Worm (Caenorhabditis elegans) whole organism, L3 larva: ENCODE measurements around the gene ztf-18.

Experiments used
- aly-2 ChIP-seq: fragments of 150-350 bp; optimal IDR thresholded peaks from 2 replicates; lab custom pipeline; 2014; ENCODE audit warnings: missing biosample characterization, missing genetic modification characterization
- elt-3 ChIP-seq, 3 experiments: fragments of 150-350 bp in 1 of 3; sonication (generic microtip) in 2 of 3; optimal IDR thresholded peaks; 2 replicates in 2 of 3; 4 replicates in 1 of 3; lab custom pipeline; 2014 to 2017; ENCODE audit warnings: missing biosample characterization in 3 of 3, missing genetic modification characterization in 3 of 3
- fkh-10 ChIP-seq: sonication (generic microtip); optimal IDR thresholded peaks from 2 replicates; lab custom pipeline; 2017; ENCODE audit warnings: missing biosample characterization, missing genetic modification reagents, missing genetic modification characterization
- nhr-12 ChIP-seq: fragments of 150-350 bp; optimal IDR thresholded peaks from 2 replicates; lab custom pipeline; 2014; ENCODE audit warnings: missing biosample characterization, missing genetic modification characterization
- nhr-237 ChIP-seq: fragments of 150-350 bp; optimal IDR thresholded peaks from 2 replicates; lab custom pipeline; 2014; ENCODE audit warnings: missing biosample characterization, missing genetic modification characterization
- nhr-77 ChIP-seq: fragments of 150-350 bp; optimal IDR thresholded peaks from 2 replicates; lab custom pipeline; 2014; ENCODE audit warnings: missing biosample characterization, missing genetic modification characterization
- skn-1 ChIP-seq: fragments of 150-350 bp; optimal IDR thresholded peaks from 2 replicates; lab custom pipeline; 2014; ENCODE audit warnings: missing biosample characterization, missing genetic modification characterization
- snpc-4 ChIP-seq: fragments of 150-350 bp; optimal IDR thresholded peaks from 2 replicates; lab custom pipeline; 2014; ENCODE audit warnings: missing biosample characterization, missing genetic modification characterization
- tbx-2 ChIP-seq: sonication (generic microtip); optimal IDR thresholded peaks from 2 replicates; lab custom pipeline; 2016; ENCODE audit warnings: mild to moderate bottlenecking, missing genetic modification characterization, missing compliant biosample characterization
- unc-39 ChIP-seq: sonication (generic microtip); optimal IDR thresholded peaks from 4 replicates; lab custom pipeline; 2017; ENCODE audit warnings: missing biosample characterization, missing genetic modification characterization
- unc-62 ChIP-seq: fragments of 150-350 bp; sonication (generic microtip); optimal IDR thresholded peaks from 4 replicates; lab custom pipeline; 2014; ENCODE audit warnings: missing biosample characterization, missing genetic modification reagents, missing genetic modification characterization
- zag-1 ChIP-seq: fragments of 150-350 bp; optimal IDR thresholded peaks from 2 replicates; lab custom pipeline; 2014; ENCODE audit warnings: missing biosample characterization, missing genetic modification characterization

- TF ChIP-seq aly-2 (tag; lab: Kevin White, UChicago) (no peak), nhr-77 (tag; lab: Kevin White, UChicago) (no peak), unc-39 (tag; lab: Kevin White, UChicago) (no peak), zag-1 (tag; lab: Kevin White, UChicago) (no peak), elt-3 (tag; optimal IDR thresholded peaks at IDR 0.05; lab: Kevin White, UChicago) (no peak), unc-62 (GFP tag; lab: Kevin White, UChicago) (no peak), fkh-10 (GFP tag; lab: Kevin White, UChicago) (no peak), nhr-12 (no peak), snpc-4 (tag; lab: Kevin White, UChicago) (no peak), nhr-237 (tag; lab: Kevin White, UChicago) (no peak), skn-1 (no peak), tbx-2 (tag; lab: Kevin White, UChicago) (no peak)
These were observed 26.6 kb downstream of the ztf-18 start for ce11 chrIII:868866-869265.
